Worm (Caenorhabditis elegans) whole organism, mixed stage, embryonic: ENCODE measurements around the gene cyp-33D1.

Experiments used
- nhr-28 ChIP-seq: fragments of 150-350 bp; optimal IDR thresholded peaks from 2 replicates; lab custom pipeline; 2014; ENCODE audit warnings: missing biosample characterization, missing genetic modification characterization
- nhr-76 ChIP-seq: sonication (generic microtip); optimal IDR thresholded peaks from 2 replicates; lab custom pipeline; 2017; ENCODE audit warnings: missing biosample characterization, missing genetic modification characterization

DNA sequence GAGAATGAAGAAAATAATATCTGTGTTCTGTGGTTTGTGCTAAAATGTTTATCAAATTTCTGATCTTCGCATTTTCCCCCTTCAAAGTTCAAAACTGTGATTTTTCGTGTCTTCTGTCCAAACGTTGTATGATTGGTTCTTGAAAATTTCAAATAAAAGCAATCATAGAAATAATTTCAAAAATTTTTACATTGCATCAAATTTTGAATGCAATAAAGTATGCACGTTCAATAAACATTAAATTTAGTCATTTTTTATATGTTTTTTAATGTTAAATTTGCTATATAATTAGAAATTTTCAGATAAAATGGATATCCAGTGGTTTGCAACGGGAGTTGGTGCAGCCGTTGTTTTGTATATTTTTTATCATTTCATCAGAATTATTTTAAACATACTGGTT, 48.4 kb upstream of the cyp-33D1 start, which contains the start of gene stdh-2:
- TF ChIP-seq nhr-28 (tag; lab: Kevin White, UChicago), result no peak
- no peak for TF ChIP-seq nhr-76 (tag; lab: Kevin White, UChicago)
